Fruit fly (Drosophila melanogaster) whole organism, embryonic: Measurements from ENCODE around the gene be.

Experiments
- ATbp ChIP-seq: fragments of 200-800 bp; sonication (Bioruptor generic); optimal IDR thresholded peaks from 2 replicates; lab custom pipeline; 2017; ENCODE audit warnings: missing biosample characterization, mild to moderate bottlenecking, missing genetic modification characterization, missing genetic modification reagents
- CG10543 ChIP-seq: fragments of 200-800 bp; sonication (Bioruptor generic); optimal IDR thresholded peaks from 3 replicates; lab custom pipeline; 2017; ENCODE audit warnings: missing biosample characterization, mild to moderate bottlenecking, missing genetic modification characterization, moderate library complexity
- CG11085 ChIP-seq: fragments of 200-800 bp; sonication (Bioruptor generic); IDR thresholded peaks from 2 replicates; pipeline ENCODE4 v1.3.6; 2022; ENCODE audit warnings: missing biosample characterization, missing genetic modification characterization
- CG11696 ChIP-seq: fragments of 200-800 bp; sonication (Bioruptor generic); IDR thresholded peaks from 2 replicates; pipeline ENCODE4 v1.3.6; 2022; ENCODE audit warnings: missing biosample characterization, missing genetic modification characterization
- CG14710 ChIP-seq: fragments of 200-800 bp; sonication (Bioruptor generic); optimal IDR thresholded peaks from 3 replicates; lab custom pipeline; 2019; ENCODE audit warnings: missing biosample characterization, mild to moderate bottlenecking, missing genetic modification characterization, moderate library complexity
- CG15269 ChIP-seq: fragments of 200-800 bp; sonication (Bioruptor generic); optimal IDR thresholded peaks from 2 replicates; lab custom pipeline; 2018; ENCODE audit warnings: missing biosample characterization, mild to moderate bottlenecking, missing genetic modification characterization, moderate library complexity
- CG15601 ChIP-seq: fragments of 200-800 bp; sonication (Bioruptor generic); optimal IDR thresholded peaks from 3 replicates; lab custom pipeline; 2019; ENCODE audit warnings: missing biosample characterization, mild to moderate bottlenecking, missing genetic modification characterization, moderate library complexity
- CG18599 ChIP-seq: fragments of 200-800 bp; sonication (Bioruptor generic); optimal IDR thresholded peaks from 3 replicates; lab custom pipeline; 2017; ENCODE audit warnings: missing biosample characterization, missing genetic modification characterization, mild to moderate bottlenecking, moderate library complexity, missing genetic modification reagents
- CG2120 ChIP-seq: fragments of 200-800 bp; sonication (Bioruptor generic); optimal IDR thresholded peaks from 3 replicates; lab custom pipeline; 2016; ENCODE audit warnings: missing biosample characterization, missing genetic modification characterization
- CG2202 ChIP-seq: fragments of 200-800 bp; sonication (Bioruptor generic); optimal IDR thresholded peaks from 2 replicates; lab custom pipeline; 2018; ENCODE audit warnings: missing biosample characterization, mild to moderate bottlenecking, missing genetic modification characterization
- CG32532 ChIP-seq: fragments of 200-800 bp; sonication (Bioruptor generic); IDR thresholded peaks from 2 replicates; pipeline ENCODE4 v1.3.6; 2022; ENCODE audit warnings: missing biosample characterization, missing genetic modification characterization
- CG32767 ChIP-seq: fragments of 200-800 bp; sonication (Bioruptor generic); IDR thresholded peaks from 2 replicates; pipeline ENCODE4 v1.3.6; 2022; ENCODE audit warnings: missing biosample characterization, missing genetic modification characterization
- CG34376 ChIP-seq: fragments of 200-800 bp; sonication (Bioruptor generic); optimal IDR thresholded peaks from 2 replicates; lab custom pipeline; 2018; ENCODE audit warnings: missing biosample characterization, mild to moderate bottlenecking, missing genetic modification characterization
- CG34422 ChIP-seq: fragments of 200-800 bp; sonication (Bioruptor generic); IDR thresholded peaks from 3 replicates; pipeline ENCODE4 v1.3.6; 2022; ENCODE audit warnings: missing biosample characterization, missing genetic modification characterization
- CG7372 ChIP-seq: fragments of 200-800 bp; sonication (Bioruptor generic); IDR thresholded peaks from 2 replicates; pipeline ENCODE4 v1.3.6; 2022; ENCODE audit warnings: missing biosample characterization, missing genetic modification characterization
- CG7963 ChIP-seq: fragments of 200-800 bp; sonication (Bioruptor generic); IDR thresholded peaks from 3 replicates; pipeline ENCODE4 v1.3.6; 2022; ENCODE audit warnings: missing biosample characterization, missing genetic modification characterization; ENCODE audit not compliant: partially characterized antibody
- D ChIP-seq, 2 experiments: fragments of 200-800 bp in 1 of 2; fragments of >200 bp in 1 of 2; sonication (Bioruptor generic) in 1 of 2; optimal IDR thresholded peaks; 2 replicates in 1 of 2; 3 replicates in 1 of 2; lab custom pipeline; 2017; ENCODE audit warnings: mild to moderate bottlenecking in 1 of 2, missing biosample characterization in 1 of 2, missing genetic modification characterization in 1 of 2, missing genetic modification reagents in 1 of 2
- Dbx ChIP-seq: fragments of 200-800 bp; sonication (Bioruptor generic); IDR thresholded peaks from 3 replicates; pipeline ENCODE4 v1.3.6; 2022; ENCODE audit warnings: missing biosample characterization, missing genetic modification characterization
- Dip2 ChIP-seq: fragments of 200-800 bp; sonication (Bioruptor generic); IDR thresholded peaks from 2 replicates; pipeline ENCODE4 v1.3.6; 2022; ENCODE audit warnings: missing biosample characterization, missing genetic modification characterization
- Dip3 ChIP-seq: fragments of 200-800 bp; sonication (Bioruptor generic); optimal IDR thresholded peaks from 3 replicates; lab custom pipeline; 2016; ENCODE audit warnings: missing biosample characterization, missing genetic modification characterization
- Drgx ChIP-seq: fragments of 200-800 bp; sonication (Bioruptor generic); IDR thresholded peaks from 2 replicates; pipeline ENCODE4 v1.3.6; 2022; ENCODE audit warnings: missing biosample characterization, missing genetic modification characterization
- Elba2 ChIP-seq: fragments of 200-800 bp; sonication (Bioruptor generic); optimal IDR thresholded peaks from 3 replicates; lab custom pipeline; 2016; ENCODE audit warnings: missing biosample characterization, missing genetic modification characterization
- Hmr ChIP-seq: fragments of 200-800 bp; sonication (Bioruptor generic); optimal IDR thresholded peaks from 3 replicates; lab custom pipeline; 2017; ENCODE audit warnings: mild to moderate bottlenecking, missing biosample characterization, missing genetic modification reagents, missing genetic modification characterization
- Hr78 ChIP-seq, 2 experiments: fragments of 200-800 bp in 1 of 2; fragments of >200 bp in 1 of 2; sonication (Bioruptor generic) in 1 of 2; optimal IDR thresholded peaks; 2 replicates each; lab custom pipeline; 2017 to 2019; ENCODE audit warnings: missing biosample characterization in 2 of 2, missing genetic modification characterization in 2 of 2, mild to moderate bottlenecking in 1 of 2, moderate library complexity in 1 of 2
- Sox102F ChIP-seq: fragments of 200-800 bp; sonication (Bioruptor generic); optimal IDR thresholded peaks from 2 replicates; lab custom pipeline; 2018; ENCODE audit warnings: missing biosample characterization, mild to moderate bottlenecking, missing genetic modification characterization, moderate library complexity
- Trl ChIP-seq, 3 experiments: fragments of >200 bp in 2 of 3; fragments of 200-800 bp in 1 of 3; sonication (Bioruptor generic) in 1 of 3; optimal IDR thresholded peaks; 2 replicates in 1 of 3; 3 replicates in 2 of 3; lab custom pipeline; 2016 to 2017; ENCODE audit warnings: missing biosample characterization in 1 of 3, missing genetic modification characterization in 1 of 3
- al ChIP-seq: fragments of 200-800 bp; sonication (Bioruptor generic); IDR thresholded peaks from 2 replicates; pipeline ENCODE4 v1.3.6; 2022; ENCODE audit warnings: missing biosample characterization, missing genetic modification characterization
- ato ChIP-seq: fragments of 200-800 bp; sonication (Bioruptor generic); IDR thresholded peaks from 2 replicates; pipeline ENCODE4 v1.3.6; 2022; ENCODE audit warnings: missing biosample characterization, missing genetic modification characterization; ENCODE audit not compliant: partially characterized antibody
- bsh ChIP-seq, 2 experiments: fragments of 200-800 bp; sonication (Bioruptor generic); optimal IDR thresholded peaks; 2 replicates each; lab custom pipeline; 2017 to 2018; ENCODE audit warnings: mild to moderate bottlenecking in 2 of 2, missing biosample characterization in 2 of 2, missing genetic modification characterization in 2 of 2, moderate library complexity in 1 of 2
- chm ChIP-seq: fragments of 200-800 bp; sonication (Bioruptor generic); IDR thresholded peaks from 2 replicates; pipeline ENCODE4 v1.3.6; 2022; ENCODE audit warnings: missing biosample characterization, missing genetic modification characterization
- chn ChIP-seq: fragments of 200-800 bp; sonication (Bioruptor generic); optimal IDR thresholded peaks from 2 replicates; lab custom pipeline; 2016; ENCODE audit warnings: missing biosample characterization, missing genetic modification characterization
- crol ChIP-seq: fragments of 200-800 bp; sonication (Bioruptor generic); IDR thresholded peaks from 2 replicates; pipeline ENCODE4 v1.3.6; 2022; ENCODE audit warnings: missing biosample characterization, missing genetic modification characterization
- exex ChIP-seq: fragments of 200-800 bp; sonication (Bioruptor generic); optimal IDR thresholded peaks from 4 replicates; lab custom pipeline; 2018; ENCODE audit warnings: missing biosample characterization, mild to moderate bottlenecking, missing genetic modification characterization, moderate library complexity
- fd64A ChIP-seq: fragments of 200-800 bp; sonication (Bioruptor generic); optimal IDR thresholded peaks from 3 replicates; lab custom pipeline; 2018; ENCODE audit warnings: missing biosample characterization, mild to moderate bottlenecking, missing genetic modification characterization
- gcm ChIP-seq: fragments of 200-800 bp; sonication (Bioruptor generic); optimal IDR thresholded peaks from 2 replicates; lab custom pipeline; 2019; ENCODE audit warnings: missing biosample characterization, mild to moderate bottlenecking, missing genetic modification characterization, moderate library complexity
- grau ChIP-seq: fragments of 200-800 bp; optimal IDR thresholded peaks from 3 replicates; lab custom pipeline; 2019; ENCODE audit warnings: missing biosample characterization, mild to moderate bottlenecking, missing genetic modification characterization, moderate library complexity
- grn ChIP-seq: fragments of 200-800 bp; sonication (Bioruptor generic); optimal IDR thresholded peaks from 3 replicates; lab custom pipeline; 2017; ENCODE audit warnings: missing biosample characterization, missing genetic modification characterization
- hbn ChIP-seq: fragments of 200-800 bp; sonication (Bioruptor generic); IDR thresholded peaks from 2 replicates; pipeline ENCODE4 v1.3.6; 2022; ENCODE audit warnings: missing biosample characterization, missing genetic modification characterization; ENCODE audit not compliant: partially characterized antibody
- lbe ChIP-seq: fragments of 200-800 bp; sonication (Bioruptor generic); optimal IDR thresholded peaks from 2 replicates; lab custom pipeline; 2016; ENCODE audit warnings: missing biosample characterization, mild to moderate bottlenecking, missing genetic modification characterization
- pita ChIP-seq: fragments of 200-800 bp; sonication (Bioruptor generic); optimal IDR thresholded peaks from 2 replicates; lab custom pipeline; 2017; ENCODE audit warnings: missing biosample characterization, mild to moderate bottlenecking, missing genetic modification characterization
- sens ChIP-seq: fragments of 200-800 bp; sonication (Bioruptor generic); peaks from one replicate; lab custom pipeline; 2016; ENCODE audit warnings: missing biosample characterization, missing genetic modification characterization
- shn ChIP-seq: fragments of 200-800 bp; sonication (Bioruptor generic); optimal IDR thresholded peaks from 3 replicates; lab custom pipeline; 2016; ENCODE audit warnings: missing biosample characterization, missing genetic modification characterization
- sim ChIP-seq: fragments of 200-800 bp; sonication (Bioruptor generic); IDR thresholded peaks from 2 replicates; pipeline ENCODE4 v1.3.6; 2022; ENCODE audit warnings: missing biosample characterization, missing genetic modification characterization
- sob ChIP-seq: fragments of 200-800 bp; sonication (Bioruptor generic); IDR thresholded peaks from 2 replicates; pipeline ENCODE4 v1.3.6; 2022; ENCODE audit warnings: missing biosample characterization, missing genetic modification characterization
- trem ChIP-seq: fragments of 200-800 bp; optimal IDR thresholded peaks from 3 replicates; lab custom pipeline; 2019; ENCODE audit warnings: missing biosample characterization, mild to moderate bottlenecking, missing genetic modification characterization, moderate library complexity
- zf30C ChIP-seq: fragments of 200-800 bp; sonication (Bioruptor generic); optimal IDR thresholded peaks from 3 replicates; lab custom pipeline; 2018; ENCODE audit warnings: missing biosample characterization, mild to moderate bottlenecking, missing genetic modification characterization

be gene

dm6 chrX:15070811-15071479 lies 46.7 kb downstream of the be start (continued):
- TF ChIP-seq CG7963 (GFP tag; lab: Robert Waterston, UW) = no peak
- TF ChIP-seq sim (GFP tag; lab: Robert Waterston, UW) = no peak
- TF ChIP-seq crol = peak; percentile 77
- peak in 1 of 2 experiments; percentile 46 for TF ChIP-seq Hr78 (GFP tag; optimal IDR thresholded peaks at IDR 0.05; lab: Kevin White, UChicago)
- peak; percentile 3 for TF ChIP-seq Hmr (GFP tag; lab: Kevin White, UChicago)
- peak; percentile 18 for TF ChIP-seq CG10543 (GFP tag; lab: Kevin White, UChicago)
- peak in 1 of 2 experiments; percentile 0 for TF ChIP-seq bsh (GFP tag; optimal IDR thresholded peaks at IDR 0.05; lab: Kevin White, UChicago)
- peak; percentile 4; the same call in 1 of the 2 replicates for TF ChIP-seq al
- no peak for TF ChIP-seq CG2202 (tag; lab: Kevin White, UChicago)
- TF ChIP-seq CG32767 = no peak
- no peak for TF ChIP-seq ato (GFP tag; lab: Robert Waterston, UW)
- TF ChIP-seq D (optimal IDR thresholded peaks at IDR 0.05; lab: Kevin White, UChicago) = no peak
- no peak for TF ChIP-seq D (GFP tag; optimal IDR thresholded peaks at IDR 0.05; lab: Kevin White, UChicago)
- TF ChIP-seq CG15601 = no peak
- no peak for TF ChIP-seq Trl (optimal IDR thresholded peaks at IDR 0.05; lab: Kevin White, UChicago)
- no peak for TF ChIP-seq Trl (GFP tag; optimal IDR thresholded peaks at IDR 0.05; lab: Kevin White, UChicago)
- peak; percentile 12 for TF ChIP-seq grau (tag; lab: Kevin White, UChicago)
- peak; percentile 62 for TF ChIP-seq grn
- TF ChIP-seq CG2120 (GFP tag; lab: Kevin White, UChicago) = no peak
- no peak for TF ChIP-seq gcm (GFP tag; lab: Kevin White, UChicago)
- TF ChIP-seq sob = peak; percentile 49; the same call in 1 of the 2 replicates
- 0 out of 3 replicates have a peak, but pooled peaks have one; percentile 17 for TF ChIP-seq CG34422 (GFP tag; lab: Robert Waterston, UW)
- no peak for TF ChIP-seq hbn (GFP tag; lab: Robert Waterston, UW)
- TF ChIP-seq Sox102F (GFP tag; lab: Kevin White, UChicago) = no peak
- TF ChIP-seq ATbp = no peak
- peak; percentile 42; the same call in 1 of the 2 replicates for TF ChIP-seq Drgx (GFP tag; lab: Robert Waterston, UW)
- TF ChIP-seq CG7372 (GFP tag; lab: Robert Waterston, UW) = no peak
- no peak for TF ChIP-seq CG11085 (GFP tag; lab: Robert Waterston, UW)
- no peak for TF ChIP-seq trem
- TF ChIP-seq CG11696 (GFP tag; lab: Robert Waterston, UW) = peak; percentile 34; the same call in 1 of the 2 replicates
- peak; percentile 63 for TF ChIP-seq exex (tag; lab: Kevin White, UChicago)
- TF ChIP-seq zf30C (GFP tag; lab: Kevin White, UChicago) = no peak
- no peak for TF ChIP-seq Dip3 (GFP tag; lab: Kevin White, UChicago)
- TF ChIP-seq shn (GFP tag; lab: Kevin White, UChicago) = no peak
- TF ChIP-seq CG32532 (GFP tag; lab: Robert Waterston, UW) = no peak
- no peak for TF ChIP-seq Dip2 (GFP tag; lab: Robert Waterston, UW)
- TF ChIP-seq CG34376 (GFP tag; lab: Kevin White, UChicago) = peak; percentile 31
- no peak for TF ChIP-seq fd64A (GFP tag; lab: Kevin White, UChicago)
- no peak for TF ChIP-seq chn
- peak; percentile 31 for TF ChIP-seq CG18599 (GFP tag; lab: Kevin White, UChicago)
- no peak for TF ChIP-seq pita
- TF ChIP-seq Elba2 = no peak
- no peak for TF ChIP-seq chm (GFP tag; lab: Robert Waterston, UW)
- peak; percentile 29 for TF ChIP-seq lbe (GFP tag; lab: Kevin White, UChicago)
- TF ChIP-seq sens (GFP tag; lab: Kevin White, UChicago) = peak; percentile 64
- TF ChIP-seq CG15269 (tag; lab: Kevin White, UChicago) = no peak
- peak; percentile 25; the same call in 1 of the 3 replicates for TF ChIP-seq Dbx (GFP tag; lab: Robert Waterston, UW)
- no peak for TF ChIP-seq CG14710
- TF ChIP-seq, all 482 proteins: peak for 27
